Worm (Caenorhabditis elegans) whole organism, L4 larva: ENCODE data around the gene nlp-26.

Source experiments
- R02D3.7 ChIP-seq: fragments of 150-350 bp; sonication (generic microtip); optimal IDR thresholded peaks from 3 replicates; lab custom pipeline; 2014; ENCODE audit warnings: missing biosample characterization, missing genetic modification characterization
- T26A8.4 ChIP-seq: fragments of 200-800 bp; sonication (Bioruptor generic); IDR thresholded peaks from 2 replicates; pipeline ENCODE4 v1.3.6; 2022; ENCODE audit warnings: missing genetic modification characterization, missing compliant biosample characterization
- ZK337.2 ChIP-seq: fragments of 200-800 bp; sonication (Bioruptor generic); IDR thresholded peaks from 2 replicates; pipeline ENCODE4 v1.3.6; 2022; ENCODE audit warnings: missing genetic modification reagents, missing genetic modification characterization, missing compliant biosample characterization
- aha-1 ChIP-seq: fragments of 150-350 bp; peaks from one replicate; lab custom pipeline; 2014; ENCODE audit warnings: missing biosample characterization, missing genetic modification characterization
- aly-2 ChIP-seq: sonication (generic microtip); optimal IDR thresholded peaks from 2 replicates; lab custom pipeline; 2018; ENCODE audit warnings: missing biosample characterization, missing genetic modification characterization
- ama-1 ChIP-seq: fragments of 150-350 bp; optimal IDR thresholded peaks from 2 replicates; lab custom pipeline; 2014; ENCODE audit warnings: inconsistent platforms, mixed read lengths
- arid-1 ChIP-seq: fragments of 200-800 bp; sonication (Bioruptor generic); conservative IDR thresholded peaks from 2 replicates; pipeline ENCODE4 v1.3.6; 2022; ENCODE audit warnings: missing genetic modification reagents, missing genetic modification characterization, missing compliant biosample characterization
- attf-4 ChIP-seq: sonication (generic microtip); optimal IDR thresholded peaks from 3 replicates; lab custom pipeline; 2017; ENCODE audit warnings: missing biosample characterization, missing genetic modification characterization
- ceh-28 ChIP-seq: fragments of 150-350 bp; optimal IDR thresholded peaks from 2 replicates; lab custom pipeline; 2014; ENCODE audit warnings: missing biosample characterization, missing genetic modification reagents, missing genetic modification characterization
- daf-16 ChIP-seq, 3 experiments: sonication (generic microtip); optimal IDR thresholded peaks; 2 replicates each; lab custom pipeline; 2016 to 2017; ENCODE audit warnings: missing genetic modification characterization in 3 of 3, missing genetic modification reagents in 3 of 3, mild to moderate bottlenecking in 2 of 3, missing compliant biosample characterization in 2 of 3, missing biosample characterization in 1 of 3, moderate library complexity in 1 of 3
- dmd-6 ChIP-seq: fragments of 200-800 bp; sonication (Bioruptor generic); IDR thresholded peaks from 2 replicates; pipeline ENCODE4 v1.3.6; 2022; ENCODE audit warnings: missing genetic modification reagents, missing genetic modification characterization, missing compliant biosample characterization
- dpl-1 ChIP-seq: fragments of 150-350 bp; optimal IDR thresholded peaks from 2 replicates; lab custom pipeline; 2014; ENCODE audit warnings: missing biosample characterization, missing genetic modification reagents, missing genetic modification characterization
- duxl-1 ChIP-seq: sonication (generic microtip); optimal IDR thresholded peaks from 2 replicates; lab custom pipeline; 2016; ENCODE audit warnings: mild to moderate bottlenecking, missing genetic modification characterization, moderate library complexity, missing compliant biosample characterization; ENCODE audit not compliant: poor library complexity
- dve-1 ChIP-seq: sonication (generic microtip); optimal IDR thresholded peaks from 2 replicates; lab custom pipeline; 2017; ENCODE audit warnings: antibody characterized with exemption, mild to moderate bottlenecking, missing genetic modification characterization, missing compliant biosample characterization; ENCODE audit not compliant: insufficient read depth
- egl-43 ChIP-seq: fragments of 200-800 bp; sonication (Bioruptor generic); IDR thresholded peaks from 2 replicates; pipeline ENCODE4 v1.3.6; 2022; ENCODE audit warnings: missing genetic modification reagents, missing genetic modification characterization, missing compliant biosample characterization
- fos-1 ChIP-seq: fragments of 150-350 bp; optimal IDR thresholded peaks from 2 replicates; lab custom pipeline; 2014; ENCODE audit warnings: missing biosample characterization, missing genetic modification characterization
- hif-1 ChIP-seq, 2 experiments: sonication (generic microtip); optimal IDR thresholded peaks; 2 replicates each; lab custom pipeline; 2016 to 2017; ENCODE audit warnings: missing compliant biosample characterization in 2 of 2, missing genetic modification characterization in 2 of 2, missing genetic modification reagents in 2 of 2, missing genotype in 2 of 2, mild to moderate bottlenecking in 1 of 2
- hlh-11 ChIP-seq: fragments of 200-800 bp; sonication (Bioruptor generic); optimal IDR thresholded peaks from 2 replicates; lab custom pipeline; 2018; ENCODE audit warnings: mild to moderate bottlenecking, missing genetic modification characterization, missing compliant biosample characterization
- hlh-30 ChIP-seq: sonication (generic microtip); optimal IDR thresholded peaks from 2 replicates; lab custom pipeline; 2017; ENCODE audit warnings: antibody characterized with exemption, mild to moderate bottlenecking, missing genetic modification characterization, missing compliant biosample characterization; ENCODE audit not compliant: insufficient read depth
- hmg-1.1 ChIP-seq: fragments of 200-800 bp; sonication (Bioruptor generic); IDR thresholded peaks from 2 replicates; pipeline ENCODE4 v1.3.6; 2022; ENCODE audit warnings: missing genetic modification reagents, missing genetic modification characterization, missing compliant biosample characterization
- lim-7 ChIP-seq: fragments of 200-800 bp; sonication (Bioruptor generic); IDR thresholded peaks from 2 replicates; pipeline ENCODE4 v1.3.6; 2022; ENCODE audit warnings: missing genetic modification characterization, missing compliant biosample characterization
- lin-1 ChIP-seq: fragments of 200-800 bp; sonication (Bioruptor generic); IDR thresholded peaks from 2 replicates; pipeline ENCODE4 v1.3.6; 2022; ENCODE audit warnings: missing genetic modification reagents, missing genetic modification characterization, missing compliant biosample characterization
- lin-13 ChIP-seq: fragments of 150-350 bp; optimal IDR thresholded peaks from 2 replicates; lab custom pipeline; 2014; ENCODE audit warnings: missing biosample characterization, missing genetic modification reagents, missing genetic modification characterization
- lin-15B ChIP-seq: fragments of 150-350 bp; sonication (generic microtip); optimal IDR thresholded peaks from 3 replicates; lab custom pipeline; 2014; ENCODE audit warnings: missing biosample characterization, missing genetic modification characterization
- lir-3 ChIP-seq: sonication (generic microtip); optimal IDR thresholded peaks from 2 replicates; lab custom pipeline; 2016; ENCODE audit warnings: mild to moderate bottlenecking, missing genetic modification characterization, missing compliant biosample characterization
- lsy-2 ChIP-seq, 2 experiments: fragments of 150-350 bp in 1 of 2; sonication (generic microtip) in 1 of 2; optimal IDR thresholded peaks; 2 replicates each; lab custom pipeline; 2014 to 2017; ENCODE audit warnings: missing biosample characterization in 2 of 2, missing genetic modification characterization in 2 of 2
- madf-9 ChIP-seq: fragments of 200-800 bp; sonication (Bioruptor generic); conservative IDR thresholded peaks from 2 replicates; pipeline ENCODE4 v1.3.6; 2022; ENCODE audit warnings: missing genetic modification reagents, missing genetic modification characterization, missing compliant biosample characterization
- mdl-1 ChIP-seq, 2 experiments: fragments of 150-350 bp in 1 of 2; sonication (generic microtip) in 1 of 2; optimal IDR thresholded peaks; 2 replicates each; lab custom pipeline; 2014 to 2017; ENCODE audit warnings: missing biosample characterization in 2 of 2, missing genetic modification characterization in 2 of 2
- mep-1 ChIP-seq: fragments of 150-350 bp; sonication (generic microtip); optimal IDR thresholded peaks from 3 replicates; lab custom pipeline; 2014; ENCODE audit warnings: missing biosample characterization, missing genetic modification characterization
- mes-2 ChIP-seq: sonication (generic microtip); optimal IDR thresholded peaks from 2 replicates; lab custom pipeline; 2016; ENCODE audit warnings: missing genotype, mild to moderate bottlenecking, missing genetic modification characterization, missing compliant biosample characterization; ENCODE audit not compliant: poor library complexity, severe bottlenecking
- mxl-3 ChIP-seq: fragments of 200-800 bp; sonication (Bioruptor generic); optimal IDR thresholded peaks from 2 replicates; lab custom pipeline; 2018; ENCODE audit warnings: mild to moderate bottlenecking, missing genetic modification characterization, missing compliant biosample characterization
- nhr-11 ChIP-seq: fragments of 150-350 bp; optimal IDR thresholded peaks from 2 replicates; lab custom pipeline; 2014; ENCODE audit warnings: missing biosample characterization, missing genetic modification characterization
- nhr-25 ChIP-seq: sonication (generic microtip); optimal IDR thresholded peaks from 2 replicates; lab custom pipeline; 2017; ENCODE audit warnings: missing genetic modification characterization, mild to moderate bottlenecking, missing compliant biosample characterization, antibody characterized with exemption, moderate library complexity, borderline replicate concordance; ENCODE audit not compliant: insufficient read depth
- nhr-41 ChIP-seq: fragments of 200-800 bp; sonication (Bioruptor generic); IDR thresholded peaks from 2 replicates; pipeline ENCODE4 v1.3.6; 2022; ENCODE audit warnings: missing genetic modification reagents, missing genetic modification characterization, missing compliant biosample characterization
- nhr-6 ChIP-seq: fragments of 150-350 bp; optimal IDR thresholded peaks from 2 replicates; lab custom pipeline; 2014; ENCODE audit warnings: missing biosample characterization, missing genetic modification characterization
- nhr-77 ChIP-seq: fragments of 150-350 bp; optimal IDR thresholded peaks from 2 replicates; lab custom pipeline; 2014; ENCODE audit warnings: missing biosample characterization, missing genetic modification characterization
- rbr-2 ChIP-seq: sonication (generic microtip); optimal IDR thresholded peaks from 2 replicates; lab custom pipeline; 2016; ENCODE audit warnings: missing genotype, missing genetic modification characterization, missing compliant biosample characterization
- set-16 ChIP-seq: fragments of 200-800 bp; sonication (Bioruptor generic); IDR thresholded peaks from 2 replicates; pipeline ENCODE4 v1.3.6; 2022; ENCODE audit warnings: missing genetic modification reagents, missing genetic modification characterization, missing compliant biosample characterization
- spr-1 ChIP-seq: sonication (generic microtip); optimal IDR thresholded peaks from 2 replicates; lab custom pipeline; 2016; ENCODE audit warnings: mild to moderate bottlenecking, missing genetic modification characterization, missing compliant biosample characterization
- spr-3 ChIP-seq: fragments of 200-800 bp; sonication (Bioruptor generic); optimal IDR thresholded peaks from 2 replicates; lab custom pipeline; 2018; ENCODE audit warnings: mild to moderate bottlenecking, missing genetic modification characterization, missing compliant biosample characterization
- unc-39 ChIP-seq: sonication (generic microtip); optimal IDR thresholded peaks from 2 replicates; lab custom pipeline; 2017; ENCODE audit warnings: missing biosample characterization, missing genetic modification characterization
- unc-62 ChIP-seq, 3 experiments: fragments of 150-350 bp in 1 of 3; sonication (generic microtip); optimal IDR thresholded peaks in 2 of 3; peaks in 1 of 3; 1 replicate in 1 of 3; 2 replicates in 2 of 3; lab custom pipeline; 2014 to 2017; ENCODE audit warnings: missing biosample characterization in 3 of 3, missing genetic modification characterization in 3 of 3, missing genetic modification reagents in 3 of 3, missing genotype in 1 of 3
- vab-7 ChIP-seq: fragments of 200-800 bp; sonication (Bioruptor generic); IDR thresholded peaks from 2 replicates; pipeline ENCODE4 v1.3.6; 2022; ENCODE audit warnings: missing genetic modification reagents, missing genetic modification characterization, missing compliant biosample characterization
- zfp-2 ChIP-seq: sonication (generic microtip); optimal IDR thresholded peaks from 2 replicates; lab custom pipeline; 2016; ENCODE audit warnings: mild to moderate bottlenecking, missing genetic modification characterization, missing compliant biosample characterization
- zfp-3 ChIP-seq: fragments of 200-800 bp; sonication (Bioruptor generic); conservative IDR thresholded peaks from 2 replicates; pipeline ENCODE4 v1.3.6; 2022; ENCODE audit warnings: missing genetic modification reagents, missing genetic modification characterization, missing compliant biosample characterization

nlp-26 gene

DNA sequence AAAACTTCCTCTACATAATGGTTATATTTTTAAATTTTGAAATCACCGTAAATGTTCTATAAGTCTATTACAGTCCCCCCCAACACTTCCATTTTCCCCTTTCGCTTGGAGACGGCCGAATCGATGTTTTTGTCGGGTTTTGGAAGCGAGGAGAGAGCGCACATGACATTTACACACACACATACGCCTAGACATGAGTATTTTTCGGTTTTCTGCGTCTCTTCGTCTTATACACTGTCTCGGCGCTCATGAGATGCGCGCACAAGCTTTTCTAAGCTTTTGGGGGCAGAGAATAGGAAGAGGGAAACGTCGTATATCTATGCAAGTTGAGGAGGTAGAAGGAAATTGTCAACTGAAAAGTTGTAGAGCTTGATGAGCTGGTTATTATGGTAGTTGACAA lies 6.8 kb downstream of the nlp-26 start:
- peak in 1 of 2 experiments; percentile 40 for TF ChIP-seq lsy-2 (tag; optimal IDR thresholded peaks at IDR 0.05; lab: Kevin White, UChicago)
- TF ChIP-seq unc-62 (GFP tag; optimal IDR thresholded peaks at IDR 0.05 in 1 of 2; lab: Kevin White, UChicago) = peak in 1 of 2 experiments; percentile 1
- no peak for TF ChIP-seq unc-62 (tag; optimal IDR thresholded peaks at IDR 0.05; lab: Kevin White, UChicago)
- TF ChIP-seq mep-1 (tag; lab: Kevin White, UChicago) = no peak
- TF ChIP-seq vab-7 = no peak
- TF ChIP-seq rbr-2 (tag; lab: Kevin White, UChicago) = peak; percentile 14
- TF ChIP-seq nhr-41 = no peak
- TF ChIP-seq hmg-1.1 (GFP tag; lab: Robert Waterston, UW) = peak; percentile 48; the same call in 1 of the 2 replicates
- no peak for TF ChIP-seq lin-1
- no peak for TF ChIP-seq spr-1 (tag; lab: Kevin White, UChicago)
- TF ChIP-seq aha-1 = peak; percentile 60
- peak; percentile 97 for TF ChIP-seq hlh-30
- TF ChIP-seq mdl-1 (tag; optimal IDR thresholded peaks at IDR 0.05; lab: Kevin White, UChicago) = peak in 1 of 2 experiments; percentile 58

ce11 chrV:19622440-19622914 lies 9.2 kb downstream of the nlp-26 start, which contains the start of gene Y43F8C.3:
TSS of gene Y43F8C.3 (minus strand) at chrV:19622626.
- TF ChIP-seq lsy-2 (tag; optimal IDR thresholded peaks at IDR 0.05; lab: Kevin White, UChicago) = peak; percentile 65 to 71
- peak; percentile 90 for TF ChIP-seq aha-1
- no peak for TF ChIP-seq ama-1 (lab: Kevin White, UChicago)
- TF ChIP-seq duxl-1 = no peak
- peak; percentile 74 for TF ChIP-seq nhr-6 (tag; lab: Kevin White, UChicago)
- TF ChIP-seq spr-1 (tag; lab: Kevin White, UChicago) = no peak
- peak; percentile 8 for TF ChIP-seq ceh-28
- TF ChIP-seq lin-1 = peak; percentile 34; the same call in 1 of the 2 replicates
- peak in 1 of 2 experiments; percentile 91 for TF ChIP-seq unc-62 (GFP tag; optimal IDR thresholded peaks at IDR 0.05 in 1 of 2; lab: Kevin White, UChicago)
- TF ChIP-seq unc-62 (tag; optimal IDR thresholded peaks at IDR 0.05; lab: Kevin White, UChicago) = no peak
- 0 out of 2 replicates have a peak, but pooled peaks have one; percentile 48 for TF ChIP-seq madf-9 (GFP tag; lab: Robert Waterston, UW)
- no peak for TF ChIP-seq zfp-2
- peak; percentile 73 for TF ChIP-seq egl-43 (GFP tag; lab: Robert Waterston, UW)
- peak; percentile 98 for TF ChIP-seq set-16 (GFP tag; lab: Robert Waterston, UW)
- peak; percentile 57 for TF ChIP-seq dmd-6
- no peak for TF ChIP-seq nhr-25 (tag; lab: Kevin White, UChicago)
- TF ChIP-seq aly-2 = no peak
- TF ChIP-seq hif-1 (tag; optimal IDR thresholded peaks at IDR 0.05; lab: Kevin White, UChicago) = peak in 1 of 2 experiments; percentile 46
- TF ChIP-seq mep-1 (tag; lab: Kevin White, UChicago) = peak; percentile 88
- no peak for TF ChIP-seq lin-15B
- TF ChIP-seq lim-7 = no peak
- peak; percentile 67 for TF ChIP-seq dve-1
- no peak for TF ChIP-seq unc-39
- TF ChIP-seq lir-3 (tag; lab: Kevin White, UChicago) = no peak
- peak; percentile 44 for TF ChIP-seq spr-3 (GFP tag; lab: Kevin White, UChicago)
- peak; percentile 58; the same call in 1 of the 2 replicates for TF ChIP-seq T26A8.4
- TF ChIP-seq hlh-11 (tag; lab: Kevin White, UChicago) = peak; percentile 96
- TF ChIP-seq hlh-30 = peak; percentile 89
- no peak for TF ChIP-seq daf-16 (GFP tag; optimal IDR thresholded peaks at IDR 0.05; lab: Kevin White, UChicago)
- peak; percentile 29 for TF ChIP-seq daf-16 (tag; optimal IDR thresholded peaks at IDR 0.05; lab: Kevin White, UChicago)
- TF ChIP-seq R02D3.7 = no peak
- TF ChIP-seq mes-2 (tag; lab: Kevin White, UChicago) = peak; percentile 50
- TF ChIP-seq vab-7 = 0 out of 2 replicates have a peak, but pooled peaks have one; percentile 5
- TF ChIP-seq fos-1 (tag; lab: Kevin White, UChicago) = no peak
- 0 out of 2 replicates have a peak, but pooled peaks have one; percentile 47 for TF ChIP-seq arid-1
- peak; percentile 82 for TF ChIP-seq mxl-3
- no peak for TF ChIP-seq zfp-3
- no peak for TF ChIP-seq attf-4 (tag; lab: Kevin White, UChicago)
- peak; percentile 13 for TF ChIP-seq dpl-1
- TF ChIP-seq rbr-2 (tag; lab: Kevin White, UChicago) = peak; percentile 27
- TF ChIP-seq ZK337.2 = 0 out of 2 replicates have a peak, but pooled peaks have one; percentile 4
- peak; percentile 45 for TF ChIP-seq nhr-77 (tag; lab: Kevin White, UChicago)
- peak; percentile 69 for TF ChIP-seq lin-13 (GFP tag; lab: Kevin White, UChicago)
- peak; percentile 45 for TF ChIP-seq nhr-11 (tag; lab: Kevin White, UChicago)
